Worm (Caenorhabditis elegans): ENCODE data around the gene T04C12.1.

Gene T04C12.1

DNA sequence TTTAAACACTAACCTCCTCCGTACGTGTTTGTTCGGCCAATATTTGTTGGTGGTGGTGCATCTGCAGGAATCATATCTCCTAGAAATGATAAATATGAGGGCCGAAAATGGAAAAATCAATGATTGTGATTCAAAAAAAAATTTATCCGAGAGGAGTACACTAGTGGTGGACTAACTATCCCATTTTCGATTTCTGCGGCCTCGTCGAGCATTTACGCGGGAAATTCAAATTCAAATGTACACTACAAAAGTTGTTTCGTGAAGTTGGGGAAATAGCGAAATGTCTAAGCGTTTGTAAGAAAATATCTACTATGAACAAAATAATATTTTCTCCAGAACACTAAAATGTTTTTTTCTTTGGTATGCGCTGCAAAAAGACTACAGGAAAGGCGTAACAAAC lies 29.8 kb downstream of the T04C12.1 start:
- TF ChIP-seq W03F9.2 (tag; optimal IDR thresholded peaks at IDR 0.05) (peak; percentile 22), him-1 (tag; optimal IDR thresholded peaks at IDR 0.05) (no peak), dao-5 (tag; optimal IDR thresholded peaks at IDR 0.05) (no peak)

DNA sequence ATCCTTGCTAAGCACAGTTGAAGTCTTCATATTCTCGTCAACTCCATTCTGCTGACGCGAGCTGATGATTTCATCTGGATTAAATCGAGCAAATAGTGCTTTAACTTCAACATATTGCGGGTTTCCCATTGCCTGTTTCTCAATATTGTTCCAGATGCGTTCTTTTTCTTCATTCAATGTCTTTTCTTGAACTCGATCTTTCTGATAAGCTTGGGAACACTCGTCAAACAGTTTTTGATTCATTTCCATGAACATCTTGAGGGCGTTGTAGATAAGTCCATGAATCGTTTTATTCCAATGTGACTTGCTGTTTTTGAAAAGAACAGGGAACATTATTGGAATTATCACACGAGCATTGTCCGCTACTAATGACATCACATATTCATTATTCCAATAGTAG lies 31.3 kb downstream of the T04C12.1 start:
- no peak for TF ChIP-seq dao-5 (tag; optimal IDR thresholded peaks at IDR 0.05)
- no peak for TF ChIP-seq W03F9.2 (tag; optimal IDR thresholded peaks at IDR 0.05)
- no peak for TF ChIP-seq him-1 (tag; optimal IDR thresholded peaks at IDR 0.05)

DNA sequence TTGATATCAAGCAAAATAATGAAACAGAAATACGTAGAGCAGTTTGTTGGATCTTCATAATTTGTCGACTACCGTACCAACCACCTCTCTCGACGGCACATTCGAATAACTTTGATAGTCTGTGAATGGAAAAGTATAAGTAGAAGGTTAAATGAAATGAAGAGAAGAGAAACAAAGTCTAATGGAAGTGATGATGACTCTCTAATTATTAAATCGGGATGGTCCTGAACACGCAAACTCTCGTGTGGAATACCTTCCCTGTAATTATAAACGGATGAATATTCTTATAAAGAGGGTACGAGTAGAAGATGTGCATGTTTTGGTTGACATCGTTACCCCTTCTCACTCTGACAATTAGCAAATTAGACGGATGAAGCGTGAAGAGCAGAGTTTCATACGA lies 36.3 kb downstream of the T04C12.1 start, which contains the start of the genes C13G3.12 and hot-6:
TSS of gene C13G3.12 (minus strand) at position 101 of the 400 bp plus-strand sequence.
TSS of gene hot-6 (minus strand) at position 121 of the 400 bp plus-strand sequence.
- TF ChIP-seq dao-5 (tag; optimal IDR thresholded peaks at IDR 0.05) (no peak), W03F9.2 (tag; optimal IDR thresholded peaks at IDR 0.05) (no peak), him-1 (tag; optimal IDR thresholded peaks at IDR 0.05) (no peak)

DNA sequence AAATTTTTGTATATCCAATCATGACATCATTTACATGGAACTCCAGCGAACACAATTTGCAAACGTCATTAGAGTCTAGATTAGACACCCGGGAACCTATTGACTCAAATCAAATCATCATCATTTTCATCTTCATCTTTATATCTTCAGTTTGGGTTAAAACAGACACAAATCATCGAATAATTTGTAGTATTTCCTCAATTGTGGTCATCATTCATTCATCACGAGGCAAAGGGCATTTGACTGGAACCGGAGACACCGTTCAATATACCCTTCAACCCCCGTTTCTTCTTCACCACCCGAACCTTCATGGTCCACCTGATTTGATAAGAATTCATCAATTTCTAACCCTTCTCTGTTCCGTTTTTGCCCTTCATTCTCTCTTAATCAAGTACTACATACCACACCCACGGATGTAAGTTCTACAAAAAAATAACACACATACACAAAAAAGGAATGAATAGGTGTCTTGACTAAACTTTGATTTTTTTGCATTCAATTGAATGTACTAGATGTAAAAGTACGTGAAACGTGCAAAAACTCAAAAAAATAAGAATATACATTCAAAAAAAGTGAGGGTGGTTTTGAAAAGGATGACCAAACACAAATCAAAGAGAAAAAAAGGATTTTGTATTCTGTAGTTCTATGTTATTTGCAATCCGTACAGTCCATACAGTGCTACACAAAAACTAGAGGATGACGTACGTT lies 42.1 kb downstream of the T04C12.1 start:
- TF ChIP-seq W03F9.2 (tag; optimal IDR thresholded peaks at IDR 0.05) = no peak
- no peak for TF ChIP-seq dao-5 (tag; optimal IDR thresholded peaks at IDR 0.05)
- TF ChIP-seq him-1 (tag; optimal IDR thresholded peaks at IDR 0.05) = no peak

DNA sequence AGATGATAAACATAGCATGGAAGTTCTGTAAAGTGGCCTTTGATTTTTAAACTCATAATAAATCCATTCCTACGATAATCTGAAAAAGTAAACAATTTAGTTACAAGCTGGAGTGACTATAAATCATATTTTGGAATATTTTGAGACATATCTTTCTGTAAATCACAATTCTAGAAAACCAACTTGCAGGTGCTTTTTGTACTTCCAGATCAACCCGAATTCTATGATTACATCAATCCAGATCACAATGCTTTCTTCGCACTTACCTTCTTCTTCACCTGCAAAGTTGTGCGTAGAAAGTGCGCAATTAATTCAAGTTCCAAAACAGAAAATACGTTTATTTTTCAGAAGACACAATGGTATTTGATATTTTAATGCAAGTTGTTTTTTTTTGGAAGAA lies 44.3 kb downstream of the T04C12.1 start:
- no peak for TF ChIP-seq him-1 (tag; optimal IDR thresholded peaks at IDR 0.05)
- TF ChIP-seq dao-5 (tag; optimal IDR thresholded peaks at IDR 0.05) = no peak
- no peak for TF ChIP-seq W03F9.2 (tag; optimal IDR thresholded peaks at IDR 0.05)

DNA sequence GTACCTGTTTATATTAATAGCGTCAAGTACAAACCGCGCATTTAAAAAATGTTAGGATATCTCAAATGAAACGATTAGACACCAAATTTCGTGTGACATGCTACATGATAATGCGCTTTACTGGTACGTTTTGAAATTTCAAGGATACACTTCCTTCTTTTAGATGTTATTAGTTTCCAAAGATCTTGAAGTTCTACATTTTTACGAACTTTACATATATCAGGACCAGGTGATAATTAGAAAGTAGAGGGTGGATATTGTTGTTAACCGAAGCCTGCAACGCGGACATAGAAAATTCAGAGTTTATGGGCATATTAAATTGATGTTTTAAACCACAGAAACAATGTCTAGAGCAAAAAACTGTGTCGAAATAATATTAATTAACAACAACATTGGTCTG lies 45.9 kb downstream of the T04C12.1 start:
- no peak for TF ChIP-seq him-1 (tag; optimal IDR thresholded peaks at IDR 0.05)
- TF ChIP-seq dao-5 (tag; optimal IDR thresholded peaks at IDR 0.05) = no peak
- TF ChIP-seq W03F9.2 (tag; optimal IDR thresholded peaks at IDR 0.05) = no peak

DNA sequence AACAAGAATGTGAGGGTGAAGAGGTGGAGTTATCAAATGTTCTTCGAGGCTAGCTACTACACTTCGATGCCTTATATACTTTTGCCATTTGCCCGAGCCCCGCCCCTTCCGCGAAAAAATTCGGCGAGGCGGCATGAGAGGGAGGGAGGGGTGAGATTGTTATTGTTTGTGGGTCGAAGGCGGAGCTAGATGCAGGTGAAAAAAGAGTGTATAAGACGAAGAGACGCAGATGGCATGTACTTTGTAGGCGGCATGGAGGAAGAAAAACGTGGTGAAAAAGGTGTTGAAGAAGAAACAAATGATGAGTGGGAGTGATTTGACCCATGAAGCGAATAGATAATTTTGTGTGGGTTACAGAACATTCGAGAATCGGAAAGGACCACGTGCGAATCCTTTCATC lies 46.6 kb downstream of the T04C12.1 start, which contains the start of gene C13G3.1:
TSS of gene C13G3.1 (minus strand) at position 47 of the 400 bp plus-strand sequence.
- no peak for TF ChIP-seq dao-5 (tag; optimal IDR thresholded peaks at IDR 0.05)
- no peak for TF ChIP-seq him-1 (tag; optimal IDR thresholded peaks at IDR 0.05)
- no peak for TF ChIP-seq W03F9.2 (tag; optimal IDR thresholded peaks at IDR 0.05)

DNA sequence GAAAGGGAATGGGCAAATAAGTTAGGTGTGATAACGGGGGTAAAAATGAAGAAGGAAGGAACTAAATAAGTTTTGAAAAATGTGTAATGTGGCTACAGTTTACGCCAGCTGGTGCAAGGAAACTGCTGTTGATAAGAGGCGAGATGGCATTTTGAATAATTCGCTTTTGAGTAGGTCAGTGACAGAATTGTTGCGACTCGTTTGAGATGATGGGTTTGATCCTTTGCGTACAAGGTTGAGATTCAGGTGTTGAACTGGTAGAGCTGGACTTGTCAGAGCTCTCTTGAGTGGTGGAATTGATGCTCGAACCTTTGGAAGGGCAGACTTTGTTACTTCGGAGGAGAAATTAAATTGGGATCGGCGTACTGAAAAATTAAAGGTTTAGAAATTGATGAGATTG lies 47.3 kb downstream of the T04C12.1 start:
- TF ChIP-seq W03F9.2 (tag; optimal IDR thresholded peaks at IDR 0.05) (no peak), him-1 (tag; optimal IDR thresholded peaks at IDR 0.05) (no peak), dao-5 (tag; optimal IDR thresholded peaks at IDR 0.05) (no peak)

DNA sequence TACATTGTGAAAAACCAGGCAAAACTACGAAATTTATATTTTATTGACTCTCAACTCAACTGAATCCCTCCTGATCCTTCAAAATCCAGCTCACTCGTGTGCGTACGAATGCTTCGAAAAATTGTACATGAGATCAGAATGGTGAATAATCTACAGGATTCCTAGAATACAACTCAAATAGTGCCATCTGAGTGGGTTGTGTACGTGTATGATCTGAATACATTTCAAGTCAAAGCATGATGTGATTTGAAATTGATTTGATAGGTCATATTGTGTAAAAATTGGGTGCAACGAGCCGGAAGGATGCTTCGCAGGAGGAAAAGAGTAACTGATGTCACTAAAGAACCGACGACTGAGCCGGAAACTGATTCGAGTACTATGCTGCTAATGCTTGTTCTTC lies 48.3 kb downstream of the T04C12.1 start:
- TF ChIP-seq dao-5 (tag; optimal IDR thresholded peaks at IDR 0.05) = no peak
- no peak for TF ChIP-seq W03F9.2 (tag; optimal IDR thresholded peaks at IDR 0.05)
- TF ChIP-seq him-1 (tag; optimal IDR thresholded peaks at IDR 0.05) = no peak

DNA sequence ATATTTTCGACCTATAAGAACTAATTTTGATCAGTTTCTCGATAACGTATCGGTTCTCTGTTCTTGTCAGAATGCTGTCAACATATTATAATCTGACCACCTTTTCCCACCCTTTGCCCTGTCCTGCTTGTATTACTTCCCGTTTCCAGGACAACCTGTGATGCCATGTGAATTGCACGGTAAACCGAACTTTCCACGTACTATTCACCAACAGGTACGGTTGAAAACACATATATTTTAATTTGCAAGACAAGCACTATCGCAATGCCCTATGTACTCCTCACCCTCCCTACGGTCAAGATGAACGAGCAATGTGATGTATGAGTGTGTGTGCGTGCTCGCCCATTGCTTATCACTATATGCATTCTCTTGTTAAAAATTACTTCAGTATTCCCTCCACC lies 49.9 kb downstream of the T04C12.1 start:
- TF ChIP-seq W03F9.2 (tag; optimal IDR thresholded peaks at IDR 0.05) = no peak
- TF ChIP-seq dao-5 (tag; optimal IDR thresholded peaks at IDR 0.05) = no peak
- no peak for TF ChIP-seq him-1 (tag; optimal IDR thresholded peaks at IDR 0.05)
